Worm (Caenorhabditis elegans): ENCODE results near the gene npr-5.

The npr-5 gene

ce11 chrV:295802-296201 lies 14.3 kb upstream of the npr-5 start:
- TF ChIP-seq med-1 (GFP tag; optimal IDR thresholded peaks at IDR 0.05; ENCODE audit: insufficient read depth): no peak
- no peak for TF ChIP-seq klf-2 (GFP tag; conservative IDR thresholded peaks at IDR 0.05)
- TF ChIP-seq tab-1 (GFP tag; IDR thresholded peaks at IDR 0.05): no peak
- TF ChIP-seq ref-1 (GFP tag; conservative IDR thresholded peaks at IDR 0.05): no peak
- TF ChIP-seq cog-1 (tag; optimal IDR thresholded peaks at IDR 0.05): no peak
- TF ChIP-seq flt-1 (GFP tag; IDR thresholded peaks at IDR 0.05): no peak
- no peak for TF ChIP-seq ztf-29 (GFP tag; IDR thresholded peaks at IDR 0.05)
- no peak for TF ChIP-seq ztf-23 (GFP tag; IDR thresholded peaks at IDR 0.05)
- no peak for TF ChIP-seq T22C8.4 (GFP tag; IDR thresholded peaks at IDR 0.05)

- no peak for TF ChIP-seq klf-2 (GFP tag; conservative IDR thresholded peaks at IDR 0.05)
- no peak for TF ChIP-seq med-1 (GFP tag; optimal IDR thresholded peaks at IDR 0.05; ENCODE audit: insufficient read depth)
- TF ChIP-seq flt-1 (GFP tag; IDR thresholded peaks at IDR 0.05): no peak
- TF ChIP-seq tab-1 (GFP tag; IDR thresholded peaks at IDR 0.05): no peak
- TF ChIP-seq cog-1 (tag; optimal IDR thresholded peaks at IDR 0.05): no peak
- no peak for TF ChIP-seq T22C8.4 (GFP tag; IDR thresholded peaks at IDR 0.05)
These were observed 3.8 kb upstream of the npr-5 start for ce11 chrV:285298-285697.

- no peak for TF ChIP-seq tab-1 (GFP tag; IDR thresholded peaks at IDR 0.05)
- no peak for TF ChIP-seq cog-1 (tag; optimal IDR thresholded peaks at IDR 0.05)
- TF ChIP-seq T22C8.4 (GFP tag; IDR thresholded peaks at IDR 0.05): no peak
- no peak for TF ChIP-seq med-1 (GFP tag; optimal IDR thresholded peaks at IDR 0.05; ENCODE audit: insufficient read depth)
- TF ChIP-seq flt-1 (GFP tag; IDR thresholded peaks at IDR 0.05): no peak
- TF ChIP-seq ztf-29 (GFP tag; IDR thresholded peaks at IDR 0.05): no peak
- no peak for TF ChIP-seq klf-2 (GFP tag; conservative IDR thresholded peaks at IDR 0.05)
- TF ChIP-seq ref-1 (GFP tag; conservative IDR thresholded peaks at IDR 0.05): no peak
- TF ChIP-seq ztf-23 (GFP tag; IDR thresholded peaks at IDR 0.05): no peak
These were observed 3.3 kb upstream of the npr-5 start for ce11 chrV:284808-285207.

DNA sequence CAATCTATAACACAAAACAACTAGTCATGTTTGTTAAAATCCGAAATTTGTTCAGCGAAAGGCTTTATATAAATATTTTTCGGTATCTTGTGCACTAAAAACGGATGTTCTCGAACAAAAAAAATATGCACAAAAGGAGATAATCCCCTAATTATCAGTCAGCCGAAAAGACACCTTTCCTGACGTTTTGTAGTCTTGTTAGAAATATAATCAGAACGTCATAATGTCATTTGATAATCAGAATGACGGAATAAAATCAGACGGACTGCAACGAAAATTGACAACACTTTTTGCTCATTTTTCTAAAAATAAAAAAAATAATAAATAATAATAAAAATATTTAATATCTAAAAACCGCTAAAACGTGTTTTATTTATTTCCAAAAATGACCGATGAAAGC lies 2.4 kb upstream of the npr-5 start:
- TF ChIP-seq tab-1 (GFP tag; IDR thresholded peaks at IDR 0.05): no peak
- no peak for TF ChIP-seq flt-1 (GFP tag; IDR thresholded peaks at IDR 0.05)
- TF ChIP-seq ztf-23 (GFP tag; IDR thresholded peaks at IDR 0.05): no peak

ce11 chrV:281111-281510 lies 405 bp downstream of the npr-5 start:
- TF ChIP-seq ztf-29 (GFP tag; IDR thresholded peaks at IDR 0.05): no peak
- no peak for TF ChIP-seq klf-2 (GFP tag; conservative IDR thresholded peaks at IDR 0.05)
- TF ChIP-seq cog-1 (tag; optimal IDR thresholded peaks at IDR 0.05): no peak
- no peak for TF ChIP-seq med-1 (GFP tag; optimal IDR thresholded peaks at IDR 0.05; ENCODE audit: insufficient read depth)
- no peak for TF ChIP-seq T22C8.4 (GFP tag; IDR thresholded peaks at IDR 0.05)
- no peak for TF ChIP-seq ztf-23 (GFP tag; IDR thresholded peaks at IDR 0.05)
- TF ChIP-seq flt-1 (GFP tag; IDR thresholded peaks at IDR 0.05): no peak
- TF ChIP-seq ref-1 (GFP tag; conservative IDR thresholded peaks at IDR 0.05): no peak
- TF ChIP-seq tab-1 (GFP tag; IDR thresholded peaks at IDR 0.05): no peak

DNA sequence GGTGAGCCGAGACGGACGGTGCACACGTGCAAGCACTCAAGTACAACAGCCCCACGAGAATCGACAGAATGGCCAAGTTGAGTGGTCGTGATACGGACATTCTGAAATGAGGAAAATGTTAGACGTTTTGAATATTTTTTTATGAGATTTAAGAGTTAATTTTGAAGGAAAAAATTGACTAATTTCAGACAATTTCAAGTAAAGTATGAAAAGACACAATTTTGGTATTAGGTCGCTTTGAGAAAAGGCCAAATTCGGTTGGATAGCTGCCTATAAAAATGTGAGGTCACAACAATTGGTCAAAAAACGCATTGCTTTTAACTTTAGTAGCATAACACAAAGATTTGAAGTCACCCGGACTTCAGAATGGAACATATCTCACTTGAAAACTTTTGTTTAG lies 8.7 kb downstream of the npr-5 start, which contains the start of gene nlp-70:
Gene nlp-70 (minus strand): TSS at position 101 of the 400 bp plus-strand sequence.
- no peak for TF ChIP-seq ref-1 (GFP tag; conservative IDR thresholded peaks at IDR 0.05)
- no peak for TF ChIP-seq flt-1 (GFP tag; IDR thresholded peaks at IDR 0.05)
- TF ChIP-seq med-1 (GFP tag; optimal IDR thresholded peaks at IDR 0.05; ENCODE audit: insufficient read depth): no peak
- TF ChIP-seq klf-2 (GFP tag; conservative IDR thresholded peaks at IDR 0.05): no peak
- TF ChIP-seq ztf-29 (GFP tag; IDR thresholded peaks at IDR 0.05): no peak
- TF ChIP-seq tab-1 (GFP tag; IDR thresholded peaks at IDR 0.05): no peak
- TF ChIP-seq T22C8.4 (GFP tag; IDR thresholded peaks at IDR 0.05): no peak

DNA sequence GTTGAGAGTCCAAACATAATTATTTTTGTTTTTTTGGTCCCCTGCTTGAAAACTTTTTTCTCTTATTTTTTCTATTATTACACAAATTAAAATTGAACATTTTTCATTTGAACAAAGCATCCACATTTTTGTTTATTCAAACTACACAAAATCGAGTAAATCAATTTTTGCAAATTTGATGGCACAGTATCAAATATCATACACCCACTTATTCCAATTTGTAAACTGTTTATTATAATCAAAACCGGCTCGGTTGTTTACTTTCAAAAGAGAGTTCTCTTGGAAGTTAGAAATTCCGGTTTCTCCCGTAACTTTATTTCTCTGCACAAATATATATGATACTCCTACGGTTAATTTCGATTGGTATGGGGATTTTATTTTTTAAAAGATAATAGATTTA lies 13.5 kb downstream of the npr-5 start, which contains the start of gene lgc-26:
Gene lgc-26 (plus strand): TSS at position 301 of the 400 bp plus-strand sequence.
- TF ChIP-seq med-1 (GFP tag; optimal IDR thresholded peaks at IDR 0.05; ENCODE audit: insufficient read depth) (no peak), tab-1 (GFP tag; IDR thresholded peaks at IDR 0.05) (no peak), cog-1 (tag; optimal IDR thresholded peaks at IDR 0.05) (no peak), klf-2 (GFP tag; conservative IDR thresholded peaks at IDR 0.05) (no peak), ref-1 (GFP tag; conservative IDR thresholded peaks at IDR 0.05) (no peak), ztf-29 (GFP tag; IDR thresholded peaks at IDR 0.05) (no peak), ztf-23 (GFP tag; IDR thresholded peaks at IDR 0.05) (no peak), T22C8.4 (GFP tag; IDR thresholded peaks at IDR 0.05) (no peak), flt-1 (GFP tag; IDR thresholded peaks at IDR 0.05) (no peak)

DNA sequence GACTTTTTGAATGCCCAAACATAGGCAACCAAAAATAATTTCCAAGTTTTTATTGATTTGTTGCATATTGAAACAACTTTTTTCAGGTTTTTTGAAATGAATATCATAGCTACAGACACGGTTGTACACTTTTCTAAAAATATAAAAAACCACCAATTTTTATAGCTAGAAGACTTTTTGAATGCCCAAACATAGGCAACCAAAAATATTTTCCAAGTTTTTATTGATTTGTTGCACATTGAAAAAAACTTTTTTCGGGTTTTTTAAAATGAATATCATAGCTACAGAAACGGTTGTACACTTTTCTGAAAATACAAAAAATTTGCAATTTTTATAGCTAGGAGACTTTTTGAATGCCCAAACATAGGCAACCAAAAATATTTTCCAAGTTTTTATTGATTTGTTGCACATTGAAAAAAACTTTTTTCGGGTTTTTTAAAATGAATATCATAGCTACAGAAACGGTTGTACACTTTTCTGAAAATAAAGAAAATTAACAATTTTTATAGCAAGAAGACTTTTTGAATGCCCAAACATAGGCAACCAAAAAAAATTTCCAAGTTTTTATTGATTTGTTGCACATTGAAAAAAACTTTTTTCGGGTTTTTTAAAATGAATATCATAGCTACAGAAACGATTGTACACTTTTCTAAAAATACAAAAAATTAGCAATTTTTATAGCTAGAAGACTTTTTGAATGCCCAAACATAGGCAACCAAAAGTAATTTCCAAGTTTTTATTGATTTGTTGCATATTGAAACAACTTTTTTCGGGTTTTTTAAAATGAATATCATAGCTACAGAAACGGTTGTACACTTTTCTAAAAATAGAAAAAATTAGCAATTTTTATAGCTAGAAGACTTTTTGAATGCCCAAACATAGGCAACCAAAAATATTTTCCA lies 16.2 kb downstream of the npr-5 start:
- peak; percentile 54 for TF ChIP-seq cog-1 (tag; optimal IDR thresholded peaks at IDR 0.05)

- TF ChIP-seq ztf-23 (GFP tag; IDR thresholded peaks at IDR 0.05) (no peak), ref-1 (GFP tag; conservative IDR thresholded peaks at IDR 0.05) (no peak), flt-1 (GFP tag; IDR thresholded peaks at IDR 0.05) (no peak), ztf-29 (GFP tag; IDR thresholded peaks at IDR 0.05) (no peak), cog-1 (tag; optimal IDR thresholded peaks at IDR 0.05) (no peak), med-1 (GFP tag; optimal IDR thresholded peaks at IDR 0.05; ENCODE audit: insufficient read depth) (no peak), klf-2 (GFP tag; conservative IDR thresholded peaks at IDR 0.05) (no peak), T22C8.4 (GFP tag; IDR thresholded peaks at IDR 0.05) (no peak), tab-1 (GFP tag; IDR thresholded peaks at IDR 0.05) (no peak)
These were observed 21.2 kb downstream of the npr-5 start for ce11 chrV:260334-260733.

DNA sequence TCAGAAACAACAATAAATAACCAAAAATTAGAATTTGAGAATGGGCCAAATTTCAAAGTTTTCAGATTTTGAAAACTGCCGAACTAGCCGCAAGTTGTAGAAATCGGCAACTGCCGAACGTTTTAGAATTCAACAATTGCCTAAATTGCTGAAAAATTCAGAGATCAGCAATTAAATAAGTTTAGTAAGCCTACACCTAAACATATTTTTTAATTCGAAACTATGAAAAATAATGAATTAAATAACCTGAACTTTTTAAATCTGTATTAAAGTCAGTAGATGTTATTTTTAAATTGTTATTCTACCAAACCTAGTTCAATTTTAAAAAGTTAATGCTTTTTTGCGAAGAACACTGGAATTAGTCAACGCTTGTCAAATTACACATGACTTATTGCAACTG lies 22.8 kb downstream of the npr-5 start, which contains the start of gene nhr-204:
Gene nhr-204 (minus strand): TSS at position 101 of the 400 bp plus-strand sequence.
- TF ChIP-seq med-1 (GFP tag; optimal IDR thresholded peaks at IDR 0.05; ENCODE audit: insufficient read depth) (no peak), flt-1 (GFP tag; IDR thresholded peaks at IDR 0.05) (no peak)
